Fruit fly (Drosophila melanogaster) whole organism, wandering third instar larva: Measurements from ENCODE around the gene FoxK.

ENCODE experiments used
- Dfd ChIP-seq: fragments of >200 bp; optimal IDR thresholded peaks from 2 replicates; lab custom pipeline; 2017; ENCODE audit warnings: missing biosample characterization, missing genetic modification characterization
- Hr78 ChIP-seq: fragments of >200 bp; optimal IDR thresholded peaks from 2 replicates; lab custom pipeline; 2017; ENCODE audit warnings: missing biosample characterization, missing genetic modification characterization
- OdsH ChIP-seq: fragments of 200-800 bp; sonication (Bioruptor generic); optimal IDR thresholded peaks from 2 replicates; lab custom pipeline; 2016; ENCODE audit warnings: missing biosample characterization, mild to moderate bottlenecking, missing genetic modification characterization
- h ChIP-seq: fragments of 200-800 bp; sonication (Bioruptor generic); optimal IDR thresholded peaks from 3 replicates; lab custom pipeline; 2016; ENCODE audit warnings: missing biosample characterization, mild to moderate bottlenecking, missing genetic modification characterization
- lola ChIP-seq: fragments of >200 bp; optimal IDR thresholded peaks from 2 replicates; lab custom pipeline; 2017; ENCODE audit warnings: missing biosample characterization, missing genetic modification characterization
- usp ChIP-seq: fragments of >200 bp; optimal IDR thresholded peaks from 2 replicates; lab custom pipeline; 2017; ENCODE audit warnings: missing biosample characterization, missing genetic modification characterization

DNA sequence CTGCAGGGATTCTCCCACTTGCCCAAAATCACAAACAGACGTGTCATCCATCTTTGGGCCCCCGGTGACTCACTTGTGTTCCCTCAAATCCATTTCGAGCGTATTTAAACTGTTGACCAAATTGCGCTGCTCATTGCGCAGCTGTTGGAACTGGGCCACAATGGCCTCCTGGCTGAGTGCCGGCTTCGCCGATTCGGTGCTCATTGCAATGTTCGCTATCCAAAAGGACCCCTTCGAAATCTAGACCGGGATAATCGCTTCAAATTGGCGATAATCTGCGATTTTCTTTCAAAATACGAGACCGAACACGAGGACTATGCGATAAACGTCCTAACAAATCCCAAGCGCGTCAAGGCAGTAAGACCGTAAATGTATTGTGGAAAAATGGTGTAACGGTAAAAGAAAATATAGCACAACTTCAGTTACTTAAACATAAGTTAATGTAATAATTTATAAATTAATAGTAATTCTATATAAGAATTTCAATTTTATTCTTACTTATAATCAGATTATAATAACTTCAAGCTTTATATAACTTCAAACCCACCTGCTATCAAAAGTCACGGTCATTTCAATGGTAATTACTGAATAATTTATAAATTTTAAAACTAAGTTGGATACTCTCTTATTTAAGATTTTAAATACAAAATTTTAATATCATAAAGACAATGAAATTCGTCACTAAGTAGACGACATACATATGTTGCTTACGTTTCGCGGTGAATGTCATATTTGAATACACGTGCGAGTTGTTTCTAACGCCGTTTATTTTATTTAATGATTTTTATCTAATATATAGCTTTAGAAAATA is 46.3 kb downstream of the FoxK start, which contains the start of the genes Pfdn2 and Noc1:
- no peak for TF ChIP-seq lola (GFP tag; lab: Kevin White, UChicago)
- TF ChIP-seq h (GFP tag; lab: Kevin White, UChicago): no peak
- no peak for TF ChIP-seq Dfd (GFP tag; lab: Kevin White, UChicago)
- no peak for TF ChIP-seq Hr78 (GFP tag; lab: Kevin White, UChicago)
- no peak for TF ChIP-seq OdsH (GFP tag; lab: Kevin White, UChicago)
- TF ChIP-seq usp (GFP tag; lab: Kevin White, UChicago): no peak
